Worm (Caenorhabditis elegans) whole organism, early embryonic: ENCODE results near the gene ifas-3.

Experiments
- B0310.2 ChIP-seq: sonication (generic microtip); optimal IDR thresholded peaks from 2 replicates; lab custom pipeline; 2016; ENCODE audit warnings: mild to moderate bottlenecking, missing genetic modification characterization, missing compliant biosample characterization
- F13C5.2 ChIP-seq: sonication (generic microtip); optimal IDR thresholded peaks from 2 replicates; lab custom pipeline; 2017; ENCODE audit warnings: mild to moderate bottlenecking, missing genetic modification characterization, inconsistent platforms, missing compliant biosample characterization
- aly-1 ChIP-seq: sonication (generic microtip); optimal IDR thresholded peaks from 2 replicates; lab custom pipeline; 2016; ENCODE audit warnings: missing genetic modification characterization, missing compliant biosample characterization
- ama-1 ChIP-seq: fragments of 150-350 bp; optimal IDR thresholded peaks from 2 replicates; lab custom pipeline; 2014
- ceh-13 ChIP-seq: fragments of 200-800 bp; sonication (Bioruptor generic); optimal IDR thresholded peaks from 2 replicates; lab custom pipeline; 2018; ENCODE audit warnings: mild to moderate bottlenecking, missing genetic modification characterization, missing compliant biosample characterization
- ceh-36 ChIP-seq: sonication (generic microtip); optimal IDR thresholded peaks from 2 replicates; lab custom pipeline; 2016; ENCODE audit warnings: missing genetic modification characterization, inconsistent platforms, missing compliant biosample characterization
- ets-7 ChIP-seq: sonication (generic microtip); optimal IDR thresholded peaks from 2 replicates; lab custom pipeline; 2016; ENCODE audit warnings: missing genotype, missing genetic modification characterization, missing compliant biosample characterization
- flt-1 ChIP-seq: fragments of 200-800 bp; sonication (Bioruptor generic); IDR thresholded peaks from 2 replicates; pipeline ENCODE4 v1.3.6; 2022; ENCODE audit warnings: missing genetic modification characterization, missing compliant biosample characterization
- hmbx-1 ChIP-seq: sonication (generic microtip); optimal IDR thresholded peaks from 2 replicates; lab custom pipeline; 2016; ENCODE audit warnings: mild to moderate bottlenecking, missing genetic modification characterization, missing compliant biosample characterization
- hmg-4 ChIP-seq: fragments of 200-800 bp; sonication (Bioruptor generic); optimal IDR thresholded peaks from 2 replicates; lab custom pipeline; 2018; ENCODE audit warnings: mild to moderate bottlenecking, missing genetic modification characterization, missing compliant biosample characterization
- hnd-1 ChIP-seq: sonication (generic microtip); optimal IDR thresholded peaks from 2 replicates; lab custom pipeline; 2016; ENCODE audit warnings: missing genetic modification characterization, missing compliant biosample characterization
- pes-1 ChIP-seq: fragments of 200-800 bp; sonication (Bioruptor generic); IDR thresholded peaks from 2 replicates; pipeline ENCODE4 v1.3.6; 2022; ENCODE audit warnings: missing genetic modification reagents, missing genetic modification characterization, missing compliant biosample characterization
- scrt-1 ChIP-seq: fragments of 200-800 bp; sonication (Bioruptor generic); IDR thresholded peaks from 2 replicates; pipeline ENCODE4 v1.3.6; 2022; ENCODE audit warnings: missing genetic modification characterization, missing compliant biosample characterization
- sea-1 ChIP-seq: fragments of 200-800 bp; sonication (Bioruptor generic); conservative IDR thresholded peaks from 2 replicates; pipeline ENCODE4 v1.3.6; 2022; ENCODE audit warnings: missing genetic modification characterization, missing compliant biosample characterization
- tbx-11 ChIP-seq: fragments of 200-800 bp; sonication (Bioruptor generic); IDR thresholded peaks from 2 replicates; pipeline ENCODE4 v1.3.6; 2022; ENCODE audit warnings: missing genetic modification characterization, missing compliant biosample characterization
- tbx-37 ChIP-seq: fragments of 200-800 bp; sonication (Bioruptor generic); conservative IDR thresholded peaks from 2 replicates; pipeline ENCODE4 v1.3.6; 2022; ENCODE audit warnings: missing genetic modification reagents, missing genetic modification characterization, missing compliant biosample characterization
- tra-4 ChIP-seq: sonication (generic microtip); optimal IDR thresholded peaks from 2 replicates; lab custom pipeline; 2017; ENCODE audit warnings: missing genetic modification characterization, missing compliant biosample characterization

Gene ifas-3

DNA sequence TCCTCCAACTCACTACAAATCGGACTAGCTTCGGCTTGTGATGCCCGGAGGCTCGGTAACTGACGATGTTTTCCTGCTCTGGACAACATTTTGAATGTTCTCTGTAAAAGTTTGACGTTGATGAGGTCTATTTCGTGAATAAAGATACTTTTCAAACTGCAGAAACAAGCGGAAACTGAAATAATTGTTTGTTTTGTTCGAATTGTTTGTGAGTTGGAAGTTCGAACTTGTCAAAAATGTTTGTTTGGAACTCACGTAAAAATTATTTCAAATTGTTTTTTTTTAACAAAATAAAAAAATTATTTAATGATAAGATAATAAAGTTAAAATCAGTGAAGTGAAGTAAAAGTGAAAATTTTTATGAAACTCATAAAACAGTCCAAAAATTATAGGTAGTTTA, 9.3 kb downstream of the ifas-3 start, which contains the start of gene Y105C5B.11:
Gene Y105C5B.11 (minus strand): TSS at position 101 of the 400 bp plus-strand sequence.
- no peak for TF ChIP-seq ceh-13 (GFP tag; lab: Kevin White, UChicago)

DNA sequence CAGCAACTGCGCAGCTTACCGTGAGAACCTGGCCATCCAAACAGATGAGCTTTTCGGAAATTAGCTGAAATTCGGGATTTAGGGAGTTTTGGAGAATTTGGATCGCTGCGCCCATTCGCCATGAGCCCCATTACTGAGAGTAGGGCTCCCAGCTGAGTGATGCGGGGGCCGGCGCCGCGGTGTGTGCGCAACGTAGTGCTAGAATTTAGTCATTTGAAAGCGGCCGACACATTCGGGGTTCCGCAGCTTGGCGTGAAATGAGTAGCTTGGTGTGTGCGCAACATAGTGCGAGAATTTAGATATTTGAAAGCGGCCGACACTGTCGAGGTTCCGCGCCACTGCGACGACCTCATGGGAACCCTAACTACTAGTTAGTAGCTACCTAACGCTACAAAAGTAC, 9.9 kb downstream of the ifas-3 start:
- no peak for TF ChIP-seq F13C5.2 (tag; lab: Kevin White, UChicago)
- TF ChIP-seq hmbx-1 (tag; lab: Kevin White, UChicago) = no peak
- no peak for TF ChIP-seq ets-7 (tag; lab: Kevin White, UChicago)
- TF ChIP-seq B0310.2 (tag; lab: Kevin White, UChicago) = no peak
- TF ChIP-seq pes-1 = no peak
- no peak for TF ChIP-seq tbx-37 (GFP tag; lab: Robert Waterston, UW)
- TF ChIP-seq tra-4 = no peak
- no peak for TF ChIP-seq ceh-36 (tag; lab: Kevin White, UChicago)
- no peak for TF ChIP-seq hnd-1 (tag; lab: Kevin White, UChicago)

DNA sequence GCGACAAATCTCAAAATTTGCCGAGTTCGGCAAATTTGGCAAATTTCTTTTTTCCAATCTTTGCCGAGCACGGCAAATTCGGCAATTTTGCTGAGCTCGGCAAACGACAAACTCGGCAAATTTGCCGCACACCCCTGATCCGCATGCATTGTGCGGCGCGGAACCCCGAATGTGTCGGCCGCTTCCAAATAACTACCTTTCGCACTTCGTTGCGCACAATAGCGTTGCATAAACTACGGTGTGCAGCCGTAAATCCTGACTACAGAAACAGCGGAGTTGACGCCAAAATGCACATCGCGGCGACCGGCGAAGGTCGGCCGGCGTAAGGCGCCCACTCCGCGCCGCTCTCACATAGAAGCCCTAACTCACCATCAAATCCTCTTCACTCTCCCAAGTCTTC, 12.2 kb downstream of the ifas-3 start:
- TF ChIP-seq flt-1 (GFP tag; lab: Robert Waterston, UW) (no peak), hnd-1 (tag; lab: Kevin White, UChicago) (no peak), ama-1 (lab: Kevin White, UChicago) (no peak), ets-7 (tag; lab: Kevin White, UChicago) (no peak), tra-4 (no peak), tbx-37 (GFP tag; lab: Robert Waterston, UW) (no peak), ceh-36 (tag; lab: Kevin White, UChicago) (no peak), scrt-1 (GFP tag; lab: Robert Waterston, UW) (no peak), hmbx-1 (tag; lab: Kevin White, UChicago) (no peak), pes-1 (no peak), tbx-11 (GFP tag; lab: Robert Waterston, UW) (no peak), aly-1 (tag; lab: Kevin White, UChicago) (no peak), sea-1 (GFP tag; lab: Robert Waterston, UW) (no peak), hmg-4 (GFP tag; lab: Kevin White, UChicago) (no peak)

DNA sequence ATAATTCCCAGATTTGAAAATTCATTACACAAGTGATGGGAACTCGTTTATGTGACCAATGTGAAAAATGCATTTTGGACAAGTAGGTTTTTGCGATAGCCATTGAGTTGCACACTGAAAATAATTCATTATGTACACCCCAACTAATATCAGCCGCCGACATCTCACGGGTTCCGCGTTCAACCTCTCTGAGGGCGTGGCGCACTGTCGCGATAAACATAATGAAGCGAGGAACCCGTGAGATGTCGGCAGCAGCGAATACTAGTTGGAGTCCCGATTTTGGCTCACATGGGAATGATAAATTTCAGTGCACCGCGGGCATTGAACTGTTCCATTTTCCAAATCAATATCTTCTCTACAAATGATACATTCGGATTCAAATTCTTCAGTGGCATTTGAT, 13.6 kb downstream of the ifas-3 start:
- TF ChIP-seq tbx-11 (GFP tag; lab: Robert Waterston, UW) (no peak), scrt-1 (GFP tag; lab: Robert Waterston, UW) (no peak), ets-7 (tag; lab: Kevin White, UChicago) (no peak), pes-1 (no peak), B0310.2 (tag; lab: Kevin White, UChicago) (no peak), ceh-36 (tag; lab: Kevin White, UChicago) (no peak), aly-1 (tag; lab: Kevin White, UChicago) (no peak)

DNA sequence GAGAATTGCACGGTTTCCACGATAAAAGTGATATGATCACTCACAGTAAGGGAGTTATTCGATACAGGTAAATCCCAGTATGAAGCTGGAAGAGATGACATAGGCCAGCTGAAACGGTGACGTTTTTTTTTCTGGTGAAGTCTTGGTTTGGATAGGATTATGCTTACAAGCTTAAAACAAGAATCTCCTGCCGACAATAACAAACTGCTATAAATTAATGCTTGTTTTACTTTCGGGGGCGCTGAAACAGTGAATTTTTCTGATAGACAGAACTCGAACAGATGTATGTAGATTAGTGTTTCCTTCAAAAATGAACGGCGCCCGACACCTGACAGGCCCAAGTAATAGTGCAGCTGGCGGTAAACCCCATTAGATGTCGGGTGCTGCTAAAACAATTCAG, 16.9 kb downstream of the ifas-3 start, which contains the start of gene srv-16:
Gene srv-16 (minus strand): TSS at position 101 of the 400 bp plus-strand sequence.
- no peak for TF ChIP-seq tra-4
- no peak for TF ChIP-seq ama-1 (lab: Kevin White, UChicago)
- TF ChIP-seq pes-1 = no peak
- TF ChIP-seq hmg-4 (GFP tag; lab: Kevin White, UChicago) = no peak
- TF ChIP-seq tbx-37 (GFP tag; lab: Robert Waterston, UW) = no peak
- TF ChIP-seq aly-1 (tag; lab: Kevin White, UChicago) = no peak
- TF ChIP-seq ceh-13 (GFP tag; lab: Kevin White, UChicago) = no peak
- TF ChIP-seq sea-1 (GFP tag; lab: Robert Waterston, UW) = no peak
- no peak for TF ChIP-seq hnd-1 (tag; lab: Kevin White, UChicago)
- TF ChIP-seq tbx-11 (GFP tag; lab: Robert Waterston, UW) = no peak
- TF ChIP-seq ets-7 (tag; lab: Kevin White, UChicago) = no peak
- TF ChIP-seq hmbx-1 (tag; lab: Kevin White, UChicago) = no peak
- TF ChIP-seq flt-1 (GFP tag; lab: Robert Waterston, UW) = no peak

DNA sequence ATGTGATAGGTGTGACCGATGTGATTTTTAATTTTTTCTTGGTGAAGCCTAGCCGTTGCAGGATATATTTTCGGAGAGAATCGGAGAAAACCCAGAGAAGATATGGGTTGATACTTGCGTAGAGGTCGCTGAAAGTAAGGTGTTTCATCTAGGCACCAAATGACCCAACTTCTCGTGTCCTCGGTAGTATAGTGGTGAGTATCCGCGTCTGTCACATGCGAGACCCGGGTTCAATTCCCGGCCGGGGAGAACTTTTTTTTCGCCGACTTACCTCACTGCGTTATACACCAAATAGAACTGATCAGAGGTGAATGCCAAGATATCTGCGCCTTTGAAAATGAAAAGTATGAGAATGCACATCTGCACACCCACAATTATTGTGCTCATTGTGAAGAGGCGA, 18.9 kb downstream of the ifas-3 start:
- peak; percentile 17; the same call in 1 of the 2 replicates for TF ChIP-seq scrt-1 (GFP tag; lab: Robert Waterston, UW)
- no peak for TF ChIP-seq hnd-1 (tag; lab: Kevin White, UChicago)
- TF ChIP-seq aly-1 (tag; lab: Kevin White, UChicago) = no peak
- TF ChIP-seq hmbx-1 (tag; lab: Kevin White, UChicago) = no peak
- TF ChIP-seq ets-7 (tag; lab: Kevin White, UChicago) = no peak
- TF ChIP-seq pes-1 = peak; percentile 53; the same call in 1 of the 2 replicates
- 0 out of 2 replicates have a peak, but pooled peaks have one; percentile 12 for TF ChIP-seq tbx-37 (GFP tag; lab: Robert Waterston, UW)
- peak; percentile 62 for TF ChIP-seq tbx-11 (GFP tag; lab: Robert Waterston, UW)
- TF ChIP-seq B0310.2 (tag; lab: Kevin White, UChicago) = no peak
- no peak for TF ChIP-seq ama-1 (lab: Kevin White, UChicago)
- TF ChIP-seq hmg-4 (GFP tag; lab: Kevin White, UChicago) = peak; percentile 42
- 0 out of 2 replicates have a peak, but pooled peaks have one; percentile 32 for TF ChIP-seq flt-1 (GFP tag; lab: Robert Waterston, UW)
- peak; percentile 34; the same call in 1 of the 2 replicates for TF ChIP-seq sea-1 (GFP tag; lab: Robert Waterston, UW)
- no peak for TF ChIP-seq tra-4
- TF ChIP-seq ceh-36 (tag; lab: Kevin White, UChicago) = peak; percentile 31
- TF ChIP-seq F13C5.2 (tag; lab: Kevin White, UChicago) = no peak
- no peak for TF ChIP-seq ceh-13 (GFP tag; lab: Kevin White, UChicago)

DNA sequence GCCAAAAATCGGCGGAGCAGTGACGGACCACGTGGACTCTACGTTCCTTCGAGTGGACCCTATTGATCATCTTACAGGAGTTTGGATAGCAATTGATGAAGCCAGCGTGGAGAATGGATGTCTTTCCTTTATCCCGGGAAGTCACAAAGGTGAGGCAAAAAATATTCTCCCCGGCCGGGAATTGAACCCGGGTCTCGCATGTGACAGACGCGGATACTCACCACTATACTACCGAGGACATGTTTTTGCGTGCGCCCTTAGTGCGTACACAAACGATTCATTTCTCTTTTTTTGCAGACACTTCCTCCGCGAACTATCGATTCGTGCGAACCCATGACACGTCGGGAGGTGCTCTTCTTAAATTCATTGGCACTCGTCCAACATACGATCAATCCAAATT, 19.5 kb downstream of the ifas-3 start:
- TF ChIP-seq ceh-36 (tag; lab: Kevin White, UChicago) (no peak), flt-1 (GFP tag; lab: Robert Waterston, UW) (peak; percentile 37; the same call in 1 of the 2 replicates), tbx-37 (GFP tag; lab: Robert Waterston, UW) (peak; percentile 33; the same call in 1 of the 2 replicates), sea-1 (GFP tag; lab: Robert Waterston, UW) (peak; percentile 76; the same call in 1 of the 2 replicates), ceh-13 (GFP tag; lab: Kevin White, UChicago) (no peak), pes-1 (peak; percentile 71), tbx-11 (GFP tag; lab: Robert Waterston, UW) (peak; percentile 59; the same call in 1 of the 2 replicates), ama-1 (lab: Kevin White, UChicago) (no peak), scrt-1 (GFP tag; lab: Robert Waterston, UW) (no peak), F13C5.2 (tag; lab: Kevin White, UChicago) (no peak)
